Fruit fly (Drosophila melanogaster) Kc167 (cell line): ENCODE results near the gene CG12784.

ENCODE experiments used
- Sin3A ChIP-seq: fragments of >200 bp; optimal IDR thresholded peaks from 2 replicates; lab custom pipeline; 2018; ENCODE audit warnings: missing external identifiers
- psq ChIP-seq: fragments of >200 bp; optimal IDR thresholded peaks from 2 replicates; lab custom pipeline; 2017; ENCODE audit warnings: missing external identifiers
- ttk ChIP-seq: sonication (Bioruptor generic); optimal IDR thresholded peaks from 2 replicates; lab custom pipeline; 2017; ENCODE audit warnings: missing external identifiers

dm6 chr3R:15762815-15763214 lies at the start of gene CG12784:
- TF ChIP-seq psq (lab: Kevin White, UChicago) (no peak), Sin3A (lab: Kevin White, UChicago) (no peak), ttk (lab: Kevin White, UChicago) (no peak)
